Fruit fly (Drosophila melanogaster) S2 (cell line): ENCODE data around the gene Argk1.

Experiments
- CG8478 ChIP-seq: fragments of >200 bp; optimal IDR thresholded peaks from 2 replicates; lab custom pipeline; 2018
- CTCF ChIP-seq, 2 experiments: fragments of >200 bp; optimal IDR thresholded peaks; 2 replicates each; lab custom pipeline; 2018

DNA sequence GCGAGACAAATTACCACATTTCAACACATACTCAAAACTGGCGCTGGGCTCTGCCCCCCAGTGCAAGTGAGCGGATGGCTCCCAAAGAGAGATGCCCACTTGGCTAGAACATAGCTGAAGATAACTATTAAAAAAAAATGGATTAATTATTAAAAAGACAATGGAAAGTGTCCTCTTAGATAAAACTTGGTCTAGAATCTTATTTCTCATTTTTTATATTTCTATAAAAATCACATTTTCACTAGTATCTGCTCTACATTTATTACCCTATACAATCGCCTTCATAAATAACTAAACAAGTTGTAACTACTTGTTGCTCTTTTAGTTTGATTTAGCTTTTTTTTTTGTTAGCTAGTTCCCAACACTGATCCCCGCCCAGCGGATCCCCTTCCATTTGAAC, 33.0 kb downstream of the Argk1 start:
- TF ChIP-seq CTCF (optimal IDR thresholded peaks at IDR 0.05; lab: Kevin White, UChicago) (no peak), CG8478 (lab: Kevin White, UChicago) (no peak)
